Worm (Caenorhabditis elegans) whole organism, L3 larva: ENCODE measurements around the gene R12B2.6.
A peak's percentile ranks its signal among the peaks of the same experiment; 100 is the strongest.

Source experiments
- R02D3.7 ChIP-seq: fragments of 150-350 bp; optimal IDR thresholded peaks from 2 replicates; lab custom pipeline; 2014; ENCODE audit warnings: missing biosample characterization, missing genetic modification characterization
- ZK546.5 ChIP-seq: sonication (generic microtip); optimal IDR thresholded peaks from 2 replicates; lab custom pipeline; 2017; ENCODE audit warnings: missing biosample characterization, missing genetic modification characterization
- aly-2 ChIP-seq: fragments of 150-350 bp; optimal IDR thresholded peaks from 2 replicates; lab custom pipeline; 2014; ENCODE audit warnings: missing biosample characterization, missing genetic modification characterization
- ama-1 ChIP-seq: fragments of 150-350 bp; optimal IDR thresholded peaks from 2 replicates; lab custom pipeline; 2018
- ceh-16 ChIP-seq: sonication (generic microtip); optimal IDR thresholded peaks from 2 replicates; lab custom pipeline; 2017; ENCODE audit warnings: missing biosample characterization, missing genetic modification characterization
- ceh-28 ChIP-seq: fragments of 150-350 bp; optimal IDR thresholded peaks from 2 replicates; lab custom pipeline; 2014; ENCODE audit warnings: missing biosample characterization, missing genetic modification reagents, missing genetic modification characterization
- daf-12 ChIP-seq: fragments of 150-350 bp; optimal IDR thresholded peaks from 2 replicates; lab custom pipeline; 2014; ENCODE audit warnings: missing biosample characterization, missing genetic modification reagents, missing genetic modification characterization
- elt-1 ChIP-seq: fragments of 150-350 bp; optimal IDR thresholded peaks from 2 replicates; lab custom pipeline; 2014; ENCODE audit warnings: missing biosample characterization, missing genetic modification characterization
- elt-2 ChIP-seq: sonication (generic microtip); optimal IDR thresholded peaks from 2 replicates; lab custom pipeline; 2016; ENCODE audit warnings: missing genetic modification reagents, mild to moderate bottlenecking, missing genetic modification characterization, missing compliant biosample characterization
- elt-3 ChIP-seq, 3 experiments: fragments of 150-350 bp in 1 of 3; sonication (generic microtip) in 2 of 3; optimal IDR thresholded peaks; 2 replicates in 2 of 3; 4 replicates in 1 of 3; lab custom pipeline; 2014 to 2017; ENCODE audit warnings: missing biosample characterization in 3 of 3, missing genetic modification characterization in 3 of 3
- eor-1 ChIP-seq, 2 experiments: fragments of 150-350 bp; optimal IDR thresholded peaks; 2 replicates each; lab custom pipeline; 2014 to 2018; ENCODE audit warnings: missing biosample characterization in 2 of 2, missing genetic modification characterization in 2 of 2
- fkh-10 ChIP-seq: sonication (generic microtip); optimal IDR thresholded peaks from 2 replicates; lab custom pipeline; 2017; ENCODE audit warnings: missing biosample characterization, missing genetic modification reagents, missing genetic modification characterization
- fkh-2 ChIP-seq: fragments of 150-350 bp; optimal IDR thresholded peaks from 2 replicates; lab custom pipeline; 2014; ENCODE audit warnings: missing biosample characterization, missing genetic modification reagents, missing genetic modification characterization
- fos-1 ChIP-seq: fragments of 150-350 bp; optimal IDR thresholded peaks from 2 replicates; lab custom pipeline; 2014; ENCODE audit warnings: missing biosample characterization, missing genetic modification characterization
- hmg-11 ChIP-seq: sonication (generic microtip); optimal IDR thresholded peaks from 2 replicates; lab custom pipeline; 2016; ENCODE audit warnings: missing genetic modification characterization, missing compliant biosample characterization
- jun-1 ChIP-seq: fragments of 150-350 bp; optimal IDR thresholded peaks from 2 replicates; lab custom pipeline; 2014; ENCODE audit warnings: missing biosample characterization, missing genetic modification reagents, missing genetic modification characterization
- lin-39 ChIP-seq: fragments of 150-350 bp; optimal IDR thresholded peaks from 2 replicates; lab custom pipeline; 2018; ENCODE audit warnings: missing biosample characterization, missing genetic modification reagents, missing genetic modification characterization
- lsy-12 ChIP-seq: sonication (generic microtip); optimal IDR thresholded peaks from 2 replicates; lab custom pipeline; 2016; ENCODE audit warnings: mild to moderate bottlenecking, missing genetic modification characterization, missing compliant biosample characterization
- mdl-1 ChIP-seq: fragments of 150-350 bp; optimal IDR thresholded peaks from 2 replicates; lab custom pipeline; 2014; ENCODE audit warnings: missing biosample characterization, missing genetic modification characterization
- mml-1 ChIP-seq: fragments of 150-350 bp; sonication (generic microtip); optimal IDR thresholded peaks from 3 replicates; lab custom pipeline; 2014; ENCODE audit warnings: missing biosample characterization, missing genetic modification characterization
- nfya-1 ChIP-seq: sonication (generic microtip); optimal IDR thresholded peaks from 2 replicates; lab custom pipeline; 2017; ENCODE audit warnings: missing genetic modification characterization, mild to moderate bottlenecking, missing compliant biosample characterization, antibody characterized with exemption, moderate library complexity; ENCODE audit not compliant: insufficient read depth
- nhr-11 ChIP-seq: fragments of 150-350 bp; optimal IDR thresholded peaks from 2 replicates; lab custom pipeline; 2014; ENCODE audit warnings: missing biosample characterization, missing genetic modification characterization
- nhr-12 ChIP-seq: fragments of 150-350 bp; optimal IDR thresholded peaks from 2 replicates; lab custom pipeline; 2014; ENCODE audit warnings: missing biosample characterization, missing genetic modification characterization
- nhr-23 ChIP-seq: fragments of 150-350 bp; optimal IDR thresholded peaks from 2 replicates; lab custom pipeline; 2014; ENCODE audit warnings: missing biosample characterization, missing genetic modification reagents, missing genetic modification characterization
- nhr-237 ChIP-seq: fragments of 150-350 bp; optimal IDR thresholded peaks from 2 replicates; lab custom pipeline; 2014; ENCODE audit warnings: missing biosample characterization, missing genetic modification characterization
- nhr-28 ChIP-seq: fragments of 150-350 bp; optimal IDR thresholded peaks from 2 replicates; lab custom pipeline; 2014; ENCODE audit warnings: missing biosample characterization, missing genetic modification characterization
- nhr-43 ChIP-seq: sonication (generic microtip); optimal IDR thresholded peaks from 2 replicates; lab custom pipeline; 2016; ENCODE audit warnings: mild to moderate bottlenecking, missing genetic modification characterization, missing compliant biosample characterization; ENCODE audit not compliant: poor library complexity, severe bottlenecking
- nhr-67 ChIP-seq: fragments of 150-350 bp; optimal IDR thresholded peaks from 2 replicates; lab custom pipeline; 2014; ENCODE audit warnings: missing biosample characterization, missing genetic modification characterization
- nhr-77 ChIP-seq: fragments of 150-350 bp; optimal IDR thresholded peaks from 2 replicates; lab custom pipeline; 2014; ENCODE audit warnings: missing biosample characterization, missing genetic modification characterization
- pha-4 ChIP-seq: fragments of 150-350 bp; optimal IDR thresholded peaks from 2 replicates; lab custom pipeline; 2014; ENCODE audit warnings: missing biosample characterization, missing genetic modification reagents, missing genetic modification characterization
- pqm-1 ChIP-seq: fragments of 150-350 bp; optimal IDR thresholded peaks from 2 replicates; lab custom pipeline; 2017; ENCODE audit warnings: missing biosample characterization, missing genetic modification characterization, inconsistent platforms
- sea-2 ChIP-seq: fragments of 150-350 bp; sonication (generic microtip); optimal IDR thresholded peaks from 4 replicates; lab custom pipeline; 2014; ENCODE audit warnings: missing biosample characterization, missing genetic modification reagents, missing genetic modification characterization
- skn-1 ChIP-seq: fragments of 150-350 bp; optimal IDR thresholded peaks from 2 replicates; lab custom pipeline; 2014; ENCODE audit warnings: missing biosample characterization, missing genetic modification characterization
- tbx-2 ChIP-seq: sonication (generic microtip); optimal IDR thresholded peaks from 2 replicates; lab custom pipeline; 2016; ENCODE audit warnings: mild to moderate bottlenecking, missing genetic modification characterization, missing compliant biosample characterization
- unc-39 ChIP-seq: sonication (generic microtip); optimal IDR thresholded peaks from 4 replicates; lab custom pipeline; 2017; ENCODE audit warnings: missing biosample characterization, missing genetic modification characterization
- unc-62 ChIP-seq: fragments of 150-350 bp; sonication (generic microtip); optimal IDR thresholded peaks from 4 replicates; lab custom pipeline; 2014; ENCODE audit warnings: missing biosample characterization, missing genetic modification reagents, missing genetic modification characterization
- ztf-11 ChIP-seq: fragments of 150-350 bp; optimal IDR thresholded peaks from 2 replicates; lab custom pipeline; 2014; ENCODE audit warnings: missing biosample characterization, missing genetic modification characterization
- ztf-4 ChIP-seq: fragments of 150-350 bp; optimal IDR thresholded peaks from 2 replicates; lab custom pipeline; 2014; ENCODE audit warnings: missing biosample characterization, missing genetic modification characterization

Gene R12B2.6

DNA sequence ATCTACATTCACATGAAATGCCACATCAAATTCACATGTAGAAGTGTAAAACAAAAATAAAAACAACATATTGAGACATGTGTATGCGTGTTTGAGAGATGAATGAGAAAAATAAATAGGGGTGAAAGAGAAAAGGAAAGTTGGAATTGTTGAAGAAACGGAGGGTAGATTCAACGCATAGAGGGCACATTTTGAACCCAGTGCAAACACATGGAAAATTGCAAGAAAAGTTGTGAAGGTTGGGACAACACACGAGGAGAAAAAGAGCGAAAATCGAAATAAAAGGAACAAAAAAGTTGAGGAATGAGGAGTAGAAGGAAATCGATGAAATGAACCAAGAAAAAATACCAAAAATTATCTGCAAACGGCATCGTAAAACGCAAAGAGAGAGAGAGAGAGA lies 5.6 kb upstream of the R12B2.6 start:
- TF ChIP-seq mml-1 (peak; percentile 36), hmg-11 (tag; lab: Kevin White, UChicago) (no peak)

- no peak for TF ChIP-seq eor-1 (tag; optimal IDR thresholded peaks at IDR 0.05; lab: Kevin White, UChicago)
- TF ChIP-seq tbx-2: no peak
- peak; percentile 69 for TF ChIP-seq nhr-43 (tag; lab: Kevin White, UChicago)
- no peak for TF ChIP-seq daf-12 (tag; lab: Kevin White, UChicago)
- TF ChIP-seq nhr-77 (tag; lab: Kevin White, UChicago): no peak
- no peak for TF ChIP-seq nhr-28 (tag; lab: Kevin White, UChicago)
- no peak for TF ChIP-seq nhr-237
- TF ChIP-seq R02D3.7 (tag; lab: Kevin White, UChicago): no peak
- no peak for TF ChIP-seq unc-39 (tag; lab: Kevin White, UChicago)
- no peak for TF ChIP-seq lin-39 (tag; lab: Kevin White, UChicago)
- TF ChIP-seq lsy-12 (tag; lab: Kevin White, UChicago): no peak
- TF ChIP-seq skn-1 (tag; lab: Kevin White, UChicago): no peak
- peak in 1 of 3 experiments; percentile 10 for TF ChIP-seq elt-3 (tag; optimal IDR thresholded peaks at IDR 0.05; lab: Kevin White, UChicago)
- TF ChIP-seq jun-1 (tag; lab: Kevin White, UChicago): peak; percentile 31
- no peak for TF ChIP-seq unc-62 (GFP tag; lab: Kevin White, UChicago)
- TF ChIP-seq ztf-4 (tag; lab: Kevin White, UChicago): no peak
- no peak for TF ChIP-seq fkh-2
- no peak for TF ChIP-seq ZK546.5 (tag; lab: Kevin White, UChicago)
- peak; percentile 76 for TF ChIP-seq elt-2
- no peak for TF ChIP-seq ztf-11 (tag; lab: Kevin White, UChicago)
- TF ChIP-seq pqm-1 (tag; lab: Kevin White, UChicago): peak; percentile 83
- no peak for TF ChIP-seq fkh-10
- no peak for TF ChIP-seq nhr-11
- no peak for TF ChIP-seq nhr-12 (tag; lab: Kevin White, UChicago)
- TF ChIP-seq ceh-28: peak; percentile 83
- TF ChIP-seq nhr-23 (tag; lab: Kevin White, UChicago): peak; percentile 61
- TF ChIP-seq nhr-67 (tag; lab: Kevin White, UChicago): no peak
Measured at ce11 chrIII:5839147-5839546, 5.2 kb upstream of the R12B2.6 start.

DNA sequence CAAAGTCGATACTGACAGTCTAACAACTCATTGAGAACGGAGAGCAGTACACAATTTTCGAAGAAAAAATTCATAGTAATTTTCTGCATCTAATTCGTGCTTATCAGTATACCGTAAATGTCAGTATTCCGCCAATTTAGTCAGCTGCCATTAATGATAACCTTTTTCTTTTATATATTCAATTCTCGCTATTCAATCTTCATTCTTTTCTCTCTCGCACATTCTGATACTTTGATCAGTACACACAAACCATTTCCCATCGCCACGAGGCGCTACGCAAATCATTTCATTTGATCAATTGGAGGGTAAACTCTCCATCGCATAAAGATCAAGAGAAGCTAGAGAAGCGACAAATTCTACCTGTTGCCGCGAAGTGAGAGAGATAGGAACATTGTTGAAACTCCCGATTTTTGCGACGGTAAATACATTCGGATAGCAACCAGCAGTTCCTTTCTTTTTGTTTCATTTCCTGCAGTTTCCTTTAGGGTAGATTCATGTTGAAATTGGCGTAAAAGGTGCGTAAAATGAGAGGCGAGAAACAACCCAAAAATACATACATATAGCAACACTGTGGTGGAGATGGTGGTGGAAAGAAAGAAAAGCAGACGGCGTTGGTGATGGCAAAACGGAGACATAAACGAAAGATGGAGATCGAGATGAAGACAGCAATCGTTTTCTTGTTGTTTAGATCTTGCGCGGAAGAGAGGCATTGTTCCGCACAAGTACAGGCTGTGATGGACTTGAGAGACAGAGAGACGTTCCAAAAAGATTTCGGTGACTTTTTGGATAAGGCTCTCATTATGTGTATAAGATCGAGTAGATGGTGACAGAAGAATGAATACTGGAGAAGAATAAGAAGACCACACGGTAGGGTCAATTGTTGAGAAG lies 4.5 kb upstream of the R12B2.6 start:
- peak; percentile 59 for TF ChIP-seq elt-1 (tag; lab: Kevin White, UChicago)
- TF ChIP-seq pha-4 (tag; lab: Kevin White, UChicago): peak; percentile 75
- TF ChIP-seq ceh-16 (tag; lab: Kevin White, UChicago): no peak
- TF ChIP-seq fos-1 (tag; lab: Kevin White, UChicago): no peak
- TF ChIP-seq pqm-1 (tag; lab: Kevin White, UChicago): peak; percentile 93
- no peak for TF ChIP-seq tbx-2
- peak; percentile 73 for TF ChIP-seq ama-1 (lab: Kevin White, UChicago)
- TF ChIP-seq nhr-43 (tag; lab: Kevin White, UChicago): peak; percentile 44
- no peak for TF ChIP-seq aly-2 (tag; lab: Kevin White, UChicago)
- no peak for TF ChIP-seq nhr-77 (tag; lab: Kevin White, UChicago)
- peak; percentile 53 for TF ChIP-seq lsy-12 (tag; lab: Kevin White, UChicago)
- TF ChIP-seq mdl-1 (tag; lab: Kevin White, UChicago): peak; percentile 11
- peak; percentile 35 for TF ChIP-seq jun-1 (tag; lab: Kevin White, UChicago)
- no peak for TF ChIP-seq elt-3 (tag; optimal IDR thresholded peaks at IDR 0.05; lab: Kevin White, UChicago)
- TF ChIP-seq sea-2 (GFP tag; lab: Kevin White, UChicago): no peak
- TF ChIP-seq skn-1 (tag; lab: Kevin White, UChicago): no peak
- TF ChIP-seq fkh-2: no peak
- TF ChIP-seq elt-2: peak; percentile 95
- peak; percentile 46 for TF ChIP-seq nhr-23 (tag; lab: Kevin White, UChicago)
- TF ChIP-seq nfya-1 (tag; lab: Kevin White, UChicago): peak; percentile 14
